Worm (Caenorhabditis elegans) whole organism, L4 larva: ENCODE measurements around the gene efk-1.

Experiments
- aly-2 ChIP-seq: sonication (generic microtip); optimal IDR thresholded peaks from 2 replicates; lab custom pipeline; 2018; ENCODE audit warnings: missing biosample characterization, missing genetic modification characterization
- arid-1 ChIP-seq: fragments of 200-800 bp; sonication (Bioruptor generic); conservative IDR thresholded peaks from 2 replicates; pipeline ENCODE4 v1.3.6; 2022; ENCODE audit warnings: missing genetic modification reagents, missing genetic modification characterization, missing compliant biosample characterization
- fos-1 ChIP-seq: fragments of 150-350 bp; optimal IDR thresholded peaks from 2 replicates; lab custom pipeline; 2014; ENCODE audit warnings: missing biosample characterization, missing genetic modification characterization
- lin-13 ChIP-seq: fragments of 150-350 bp; optimal IDR thresholded peaks from 2 replicates; lab custom pipeline; 2014; ENCODE audit warnings: missing biosample characterization, missing genetic modification reagents, missing genetic modification characterization
- lin-39 ChIP-seq: fragments of 150-350 bp; optimal IDR thresholded peaks from 2 replicates; lab custom pipeline; 2014; ENCODE audit warnings: missing biosample characterization, missing genetic modification reagents, missing genetic modification characterization
- mep-1 ChIP-seq: fragments of 150-350 bp; sonication (generic microtip); optimal IDR thresholded peaks from 3 replicates; lab custom pipeline; 2014; ENCODE audit warnings: missing biosample characterization, missing genetic modification characterization
- pqm-1 ChIP-seq: sonication (generic microtip); optimal IDR thresholded peaks from 2 replicates; lab custom pipeline; 2017; ENCODE audit warnings: missing biosample characterization, missing genetic modification characterization
- snpc-4 ChIP-seq: fragments of 150-350 bp; optimal IDR thresholded peaks from 2 replicates; lab custom pipeline; 2014; ENCODE audit warnings: missing biosample characterization, missing genetic modification characterization
- unc-39 ChIP-seq: sonication (generic microtip); optimal IDR thresholded peaks from 2 replicates; lab custom pipeline; 2017; ENCODE audit warnings: missing biosample characterization, missing genetic modification characterization
- zag-1 ChIP-seq: fragments of 150-350 bp; optimal IDR thresholded peaks from 2 replicates; lab custom pipeline; 2014; ENCODE audit warnings: missing biosample characterization, missing genetic modification characterization

DNA sequence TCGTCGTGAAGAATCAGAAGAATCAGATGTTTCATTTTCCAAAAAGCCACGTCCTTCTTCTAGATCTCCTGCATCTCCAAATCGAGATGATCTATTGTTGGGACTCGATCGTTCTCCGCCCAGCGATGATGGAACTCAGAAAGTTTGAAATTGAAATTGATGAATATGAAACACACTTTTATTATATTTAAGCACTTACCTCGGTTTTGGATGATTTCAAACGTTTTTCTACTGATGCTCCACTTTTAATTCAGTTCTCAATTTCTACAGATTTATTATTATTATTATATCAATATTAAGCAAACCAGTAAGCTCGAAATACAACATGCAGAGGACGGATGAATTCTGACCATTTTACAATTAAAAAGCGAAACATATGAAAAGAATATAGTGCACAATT lies 13.8 kb downstream of the efk-1 start:
- TF ChIP-seq aly-2 (tag; lab: Kevin White, UChicago) (no peak), lin-39 (tag; lab: Kevin White, UChicago) (no peak), zag-1 (tag; lab: Kevin White, UChicago) (no peak), pqm-1 (tag; lab: Kevin White, UChicago) (no peak), unc-39 (tag; lab: Kevin White, UChicago) (no peak), lin-13 (GFP tag; lab: Kevin White, UChicago) (no peak), arid-1 (GFP tag; lab: Robert Waterston, UW) (no peak), snpc-4 (no peak), fos-1 (tag; lab: Kevin White, UChicago) (no peak), mep-1 (tag; lab: Kevin White, UChicago) (no peak)
